Fruit fly (Drosophila melanogaster) whole organism, embryonic: Measurements from ENCODE around the gene CG31343.
A peak's percentile ranks its signal among the peaks of the same experiment; 100 is the strongest.

Experiments used
- Abd-B ChIP-seq: fragments of 200-800 bp; sonication (Bioruptor generic); optimal IDR thresholded peaks from 2 replicates; lab custom pipeline; 2018; ENCODE audit warnings: missing biosample characterization, mild to moderate bottlenecking, missing genetic modification characterization, moderate library complexity
- Awh ChIP-seq: fragments of 200-800 bp; sonication (Bioruptor generic); IDR thresholded peaks from 2 replicates; pipeline ENCODE4, ENCODE4 v1.3.6; 2022; ENCODE audit warnings: missing biosample characterization, missing genetic modification characterization
- B-H2 ChIP-seq: fragments of 200-800 bp; sonication (Bioruptor generic); optimal IDR thresholded peaks from 2 replicates; lab custom pipeline; 2018; ENCODE audit warnings: missing biosample characterization, mild to moderate bottlenecking, missing genetic modification characterization
- CG1024 ChIP-seq: fragments of 200-800 bp; sonication (Bioruptor generic); IDR thresholded peaks from 2 replicates; pipeline ENCODE4 v1.3.6; 2022; ENCODE audit warnings: missing biosample characterization, missing genetic modification characterization
- CG10274 ChIP-seq: fragments of 200-800 bp; sonication (Bioruptor generic); optimal IDR thresholded peaks from 3 replicates; lab custom pipeline; 2017; ENCODE audit warnings: missing biosample characterization, mild to moderate bottlenecking, missing genetic modification characterization
- CG10565 ChIP-seq: fragments of 200-800 bp; sonication (Bioruptor generic); optimal IDR thresholded peaks from 3 replicates; lab custom pipeline; 2016; ENCODE audit warnings: missing biosample characterization, mild to moderate bottlenecking, missing genetic modification characterization
- CG11504 ChIP-seq: fragments of 200-800 bp; sonication (Bioruptor generic); optimal IDR thresholded peaks from 3 replicates; lab custom pipeline; 2019; ENCODE audit warnings: missing biosample characterization, mild to moderate bottlenecking, missing genetic modification characterization, moderate library complexity
- CG12236 ChIP-seq: fragments of 200-800 bp; sonication (Bioruptor generic); optimal IDR thresholded peaks from 2 replicates; lab custom pipeline; 2016; ENCODE audit warnings: missing biosample characterization, missing genetic modification characterization
- CG14965 ChIP-seq: fragments of 200-800 bp; sonication (Bioruptor generic); optimal IDR thresholded peaks from 2 replicates; lab custom pipeline; 2016; ENCODE audit warnings: missing biosample characterization, missing genetic modification characterization, borderline replicate concordance
- CG16815 ChIP-seq: fragments of 200-800 bp; sonication (Bioruptor generic); optimal IDR thresholded peaks from 3 replicates; lab custom pipeline; 2017; ENCODE audit warnings: missing biosample characterization, mild to moderate bottlenecking, missing genetic modification characterization
- CG17385 ChIP-seq: fragments of 200-800 bp; sonication (Bioruptor generic); optimal IDR thresholded peaks from 3 replicates; lab custom pipeline; 2018; ENCODE audit warnings: missing biosample characterization, mild to moderate bottlenecking, missing genetic modification characterization
- CG17568 ChIP-seq: fragments of 200-800 bp; sonication (Bioruptor generic); optimal IDR thresholded peaks from 2 replicates; lab custom pipeline; 2018; ENCODE audit warnings: missing biosample characterization, mild to moderate bottlenecking, missing genetic modification characterization, moderate library complexity
- CG2202 ChIP-seq: fragments of 200-800 bp; sonication (Bioruptor generic); optimal IDR thresholded peaks from 2 replicates; lab custom pipeline; 2018; ENCODE audit warnings: missing biosample characterization, mild to moderate bottlenecking, missing genetic modification characterization
- CG33213 ChIP-seq: fragments of 200-800 bp; sonication (Bioruptor generic); optimal IDR thresholded peaks from 3 replicates; lab custom pipeline; 2016; ENCODE audit warnings: missing biosample characterization, missing genetic modification characterization
- CG4360 ChIP-seq: fragments of 200-800 bp; sonication (Bioruptor generic); IDR thresholded peaks from 2 replicates; pipeline ENCODE4 v1.3.6; 2022; ENCODE audit warnings: missing biosample characterization, missing genetic modification characterization
- CG4424 ChIP-seq: fragments of 200-800 bp; sonication (Bioruptor generic); optimal IDR thresholded peaks from 3 replicates; lab custom pipeline; 2016; ENCODE audit warnings: missing biosample characterization, missing genetic modification characterization
- CG4820 ChIP-seq: fragments of 200-800 bp; sonication (Bioruptor generic); optimal IDR thresholded peaks from 3 replicates; lab custom pipeline; 2016; ENCODE audit warnings: missing biosample characterization, missing genetic modification characterization
- CG6791 ChIP-seq: fragments of 200-800 bp; sonication (Bioruptor generic); IDR thresholded peaks from 3 replicates; pipeline ENCODE4 v1.3.6; 2022; ENCODE audit warnings: missing biosample characterization, missing genetic modification characterization; ENCODE audit not compliant: partially characterized antibody
- CG7839 ChIP-seq: fragments of 200-800 bp; sonication (Bioruptor generic); optimal IDR thresholded peaks from 3 replicates; lab custom pipeline; 2018; ENCODE audit warnings: missing biosample characterization, mild to moderate bottlenecking, missing genetic modification characterization, moderate library complexity
- CG9727 ChIP-seq: fragments of 200-800 bp; sonication (Bioruptor generic); optimal IDR thresholded peaks from 3 replicates; lab custom pipeline; 2017; ENCODE audit warnings: missing biosample characterization, mild to moderate bottlenecking, missing genetic modification characterization
- CG9797 ChIP-seq: fragments of 200-800 bp; sonication (Bioruptor generic); optimal IDR thresholded peaks from 3 replicates; lab custom pipeline; 2018; ENCODE audit warnings: missing biosample characterization, mild to moderate bottlenecking, missing genetic modification characterization
- CG9932 ChIP-seq: fragments of 200-800 bp; sonication (Bioruptor generic); IDR thresholded peaks from 2 replicates; pipeline ENCODE4 v1.3.6; 2022; ENCODE audit warnings: missing biosample characterization, missing genetic modification characterization
- CkIIα-i1 ChIP-seq: fragments of 200-800 bp; sonication (Bioruptor generic); IDR thresholded peaks from 2 replicates; pipeline ENCODE4 v1.3.6; 2022; ENCODE audit warnings: missing biosample characterization, missing genetic modification characterization
- D ChIP-seq, 2 experiments: fragments of 200-800 bp in 1 of 2; fragments of >200 bp in 1 of 2; sonication (Bioruptor generic) in 1 of 2; optimal IDR thresholded peaks; 2 replicates in 1 of 2; 3 replicates in 1 of 2; lab custom pipeline; 2017; ENCODE audit warnings: mild to moderate bottlenecking in 1 of 2, missing biosample characterization in 1 of 2, missing genetic modification characterization in 1 of 2, missing genetic modification reagents in 1 of 2
- Deaf1 ChIP-seq: fragments of 200-800 bp; optimal IDR thresholded peaks from 3 replicates; lab custom pipeline; 2019; ENCODE audit warnings: missing biosample characterization, mild to moderate bottlenecking, missing genetic modification characterization, moderate library complexity
- Dip3 ChIP-seq: fragments of 200-800 bp; sonication (Bioruptor generic); optimal IDR thresholded peaks from 3 replicates; lab custom pipeline; 2016; ENCODE audit warnings: missing biosample characterization, missing genetic modification characterization
- Dref ChIP-seq: fragments of 200-800 bp; sonication (Bioruptor generic); IDR thresholded peaks from 2 replicates; pipeline ENCODE4 v1.3.6; 2022; ENCODE audit warnings: missing biosample characterization, missing genetic modification characterization
- Elba2 ChIP-seq: fragments of 200-800 bp; sonication (Bioruptor generic); optimal IDR thresholded peaks from 3 replicates; lab custom pipeline; 2016; ENCODE audit warnings: missing biosample characterization, missing genetic modification characterization
- Ets65A ChIP-seq: fragments of 200-800 bp; sonication (Bioruptor generic); peaks from one replicate; lab custom pipeline; 2016; ENCODE audit warnings: missing biosample characterization, missing genetic modification characterization
- Hsf ChIP-seq: fragments of 200-800 bp; sonication (Bioruptor generic); optimal IDR thresholded peaks from 3 replicates; lab custom pipeline; 2016; ENCODE audit warnings: missing biosample characterization, missing genetic modification characterization
- Lim3 ChIP-seq: fragments of 200-800 bp; sonication (Bioruptor generic); IDR thresholded peaks from 2 replicates; pipeline ENCODE4 v1.3.6; 2022; ENCODE audit warnings: missing biosample characterization, missing genetic modification characterization
- MBD-R2 ChIP-seq: fragments of 200-800 bp; sonication (Bioruptor generic); IDR thresholded peaks from 2 replicates; pipeline ENCODE4 v1.3.6; 2022; ENCODE audit warnings: missing biosample characterization, missing genetic modification characterization
- NFAT ChIP-seq: fragments of 200-800 bp; sonication (Bioruptor generic); IDR thresholded peaks from 2 replicates; pipeline ENCODE4 v1.3.6; 2022; ENCODE audit warnings: missing biosample characterization, missing genetic modification characterization
- Optix ChIP-seq: fragments of 200-800 bp; sonication (Bioruptor generic); IDR thresholded peaks from 3 replicates; pipeline ENCODE4 v1.3.6; 2022; ENCODE audit warnings: missing biosample characterization, missing genetic modification characterization
- Sox102F ChIP-seq: fragments of 200-800 bp; sonication (Bioruptor generic); optimal IDR thresholded peaks from 2 replicates; lab custom pipeline; 2018; ENCODE audit warnings: missing biosample characterization, mild to moderate bottlenecking, missing genetic modification characterization, moderate library complexity
- Trl ChIP-seq, 3 experiments: fragments of >200 bp in 2 of 3; fragments of 200-800 bp in 1 of 3; sonication (Bioruptor generic) in 1 of 3; optimal IDR thresholded peaks; 2 replicates in 1 of 3; 3 replicates in 2 of 3; lab custom pipeline; 2016 to 2017; ENCODE audit warnings: missing biosample characterization in 1 of 3, missing genetic modification characterization in 1 of 3
- bcd ChIP-seq: fragments of 200-800 bp; sonication (Bioruptor generic); optimal IDR thresholded peaks from 2 replicates; lab custom pipeline; 2017; ENCODE audit warnings: missing biosample characterization, mild to moderate bottlenecking, missing genetic modification characterization
- bsh ChIP-seq, 2 experiments: fragments of 200-800 bp; sonication (Bioruptor generic); optimal IDR thresholded peaks; 2 replicates each; lab custom pipeline; 2017 to 2018; ENCODE audit warnings: mild to moderate bottlenecking in 2 of 2, missing biosample characterization in 2 of 2, missing genetic modification characterization in 2 of 2, moderate library complexity in 1 of 2
- cg ChIP-seq: fragments of 200-800 bp; sonication (Bioruptor generic); optimal IDR thresholded peaks from 3 replicates; lab custom pipeline; 2019; ENCODE audit warnings: missing biosample characterization, mild to moderate bottlenecking, missing genetic modification characterization, moderate library complexity
- gsb ChIP-seq: fragments of 200-800 bp; sonication (Bioruptor generic); IDR thresholded peaks from 2 replicates; pipeline ENCODE4 v1.3.6; 2022; ENCODE audit warnings: missing biosample characterization, missing genetic modification characterization
- h ChIP-seq: fragments of >200 bp; optimal IDR thresholded peaks from 2 replicates; lab custom pipeline; 2017
- jigr1 ChIP-seq: fragments of 200-800 bp; sonication (Bioruptor generic); IDR thresholded peaks from 3 replicates; pipeline ENCODE4 v1.3.6; 2022; ENCODE audit warnings: missing biosample characterization, missing genetic modification characterization
- kay ChIP-seq: fragments of 200-800 bp; sonication (Bioruptor generic); optimal IDR thresholded peaks from 2 replicates; lab custom pipeline; 2016; ENCODE audit warnings: missing biosample characterization, missing genetic modification characterization
- lmd ChIP-seq: fragments of 200-800 bp; sonication (Bioruptor generic); IDR thresholded peaks from 2 replicates; pipeline ENCODE4 v1.3.6; 2022; ENCODE audit warnings: missing biosample characterization, missing genetic modification characterization
- maf-S ChIP-seq: fragments of 200-800 bp; sonication (Bioruptor generic); optimal IDR thresholded peaks from 2 replicates; lab custom pipeline; 2016; ENCODE audit warnings: missing biosample characterization, missing genetic modification characterization
- pb ChIP-seq: fragments of 200-800 bp; sonication (Bioruptor generic); optimal IDR thresholded peaks from 3 replicates; lab custom pipeline; 2016; ENCODE audit warnings: missing biosample characterization, missing genetic modification characterization
- scrt ChIP-seq: fragments of 200-800 bp; sonication (Bioruptor generic); optimal IDR thresholded peaks from 2 replicates; lab custom pipeline; 2018; ENCODE audit warnings: missing biosample characterization, mild to moderate bottlenecking, missing genetic modification characterization, moderate library complexity
- so ChIP-seq: fragments of 200-800 bp; sonication (Bioruptor generic); IDR thresholded peaks from 3 replicates; pipeline ENCODE4 v1.3.6; 2022; ENCODE audit warnings: missing biosample characterization, missing genetic modification characterization
- tll ChIP-seq, 2 experiments: fragments of 200-800 bp in 1 of 2; fragments of >200 bp in 1 of 2; sonication (Bioruptor generic) in 1 of 2; optimal IDR thresholded peaks; 2 replicates each; lab custom pipeline; 2017 to 2019; ENCODE audit warnings: missing biosample characterization in 2 of 2, missing genetic modification characterization in 2 of 2, mild to moderate bottlenecking in 1 of 2, moderate library complexity in 1 of 2
- tup ChIP-seq: fragments of 200-800 bp; sonication (Bioruptor generic); optimal IDR thresholded peaks from 2 replicates; lab custom pipeline; 2016; ENCODE audit warnings: missing biosample characterization, mild to moderate bottlenecking, missing genetic modification characterization, moderate library complexity
- unpg ChIP-seq: fragments of 200-800 bp; sonication (Bioruptor generic); optimal IDR thresholded peaks from 3 replicates; lab custom pipeline; 2018; ENCODE audit warnings: missing biosample characterization, mild to moderate bottlenecking, missing genetic modification characterization, moderate library complexity

CG31343 gene

DNA sequence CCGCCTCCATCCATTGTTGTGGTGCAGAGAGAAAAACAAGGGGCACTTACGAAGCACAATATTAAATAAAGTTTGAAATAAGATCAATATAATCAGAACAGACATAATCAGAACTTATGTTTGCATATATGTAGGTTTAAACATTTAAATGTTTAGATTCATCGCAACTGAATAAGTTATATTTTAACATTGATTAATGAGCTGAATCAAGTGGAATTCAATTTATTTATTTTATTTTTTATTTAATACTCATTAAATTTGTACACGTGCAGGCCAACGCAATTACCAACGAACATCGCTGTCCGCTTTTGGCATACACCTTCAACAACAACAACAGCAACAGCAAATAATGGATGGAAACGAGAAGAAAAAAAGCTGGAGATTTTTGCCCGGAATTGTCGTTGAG is 46.2 kb upstream of the CG31343 start (continued):
- TF ChIP-seq D (optimal IDR thresholded peaks at IDR 0.05; lab: Kevin White, UChicago) (no peak), D (GFP tag; optimal IDR thresholded peaks at IDR 0.05; lab: Kevin White, UChicago) (peak; percentile 18), CG2202 (no peak), CG4424 (GFP tag; lab: Kevin White, UChicago) (peak; percentile 16), maf-S (no peak), Lim3 (GFP tag; lab: Robert Waterston, UW) (no peak), CG9932 (GFP tag; lab: Robert Waterston, UW) (no peak), CG17568 (GFP tag; lab: Kevin White, UChicago) (no peak), Dip3 (no peak), B-H2 (GFP tag; lab: Kevin White, UChicago) (no peak), CG17385 (no peak), scrt (GFP tag; lab: Kevin White, UChicago) (no peak), Sox102F (peak; percentile 75), Ets65A (GFP tag; lab: Kevin White, UChicago) (no peak), CG10274 (no peak), lmd (GFP tag; lab: Robert Waterston, UW) (no peak), bsh (GFP tag; optimal IDR thresholded peaks at IDR 0.05; lab: Kevin White, UChicago) (peak; percentile 26 to 58), tup (GFP tag; lab: Kevin White, UChicago) (no peak), CG4360 (GFP tag; lab: Robert Waterston, UW) (no peak), CG1024 (GFP tag; lab: Robert Waterston, UW) (no peak), kay (GFP tag; lab: Kevin White, UChicago) (no peak), CG10565 (GFP tag; lab: Kevin White, UChicago) (no peak), Abd-B (no peak), CG4820 (GFP tag; lab: Kevin White, UChicago) (no peak), CkIIα-i1 (no peak), jigr1 (GFP tag; lab: Robert Waterston, UW) (no peak), CG6791 (GFP tag; lab: Robert Waterston, UW) (no peak), unpg (peak; percentile 53), CG9727 (GFP tag; lab: Kevin White, UChicago) (no peak), gsb (no peak), NFAT (GFP tag; lab: Robert Waterston, UW) (no peak), CG7839 (peak; percentile 56), pb (GFP tag; lab: Kevin White, UChicago) (no peak), tll (GFP tag; optimal IDR thresholded peaks at IDR 0.05; lab: Kevin White, UChicago) (no peak), bcd (GFP tag; lab: Kevin White, UChicago) (peak; percentile 15), Dref (GFP tag; lab: Robert Waterston, UW) (no peak), Optix (GFP tag; lab: Robert Waterston, UW) (no peak), cg (GFP tag; lab: Kevin White, UChicago) (no peak), Hsf (GFP tag; lab: Kevin White, UChicago) (no peak), CG11504 (tag; lab: Kevin White, UChicago) (peak; percentile 77), Awh (GFP tag; lab: Robert Waterston, UW) (0 out of 2 replicates have a peak, but pooled peaks have one; percentile 13), so (GFP tag; lab: Robert Waterston, UW) (no peak), CG16815 (GFP tag; lab: Kevin White, UChicago) (no peak), CG33213 (GFP tag; lab: Kevin White, UChicago) (no peak), Deaf1 (no peak), CG9797 (GFP tag; lab: Kevin White, UChicago) (no peak), Elba2 (GFP tag; lab: Kevin White, UChicago) (no peak), h (lab: Kevin White, UChicago) (no peak), CG14965 (GFP tag; lab: Kevin White, UChicago) (no peak), Trl (optimal IDR thresholded peaks at IDR 0.05; lab: Kevin White, UChicago) (no peak), Trl (GFP tag; optimal IDR thresholded peaks at IDR 0.05; lab: Kevin White, UChicago) (no peak), CG12236 (GFP tag; lab: Kevin White, UChicago) (no peak), MBD-R2 (GFP tag; lab: Robert Waterston, UW) (no peak)
